Worm (Caenorhabditis elegans) whole organism, early embryonic: ENCODE data around the gene hrde-2.

ENCODE experiments used
- B0310.2 ChIP-seq: sonication (generic microtip); optimal IDR thresholded peaks from 2 replicates; lab custom pipeline; 2016; ENCODE audit warnings: mild to moderate bottlenecking, missing genetic modification characterization, missing compliant biosample characterization
- F13C5.2 ChIP-seq: sonication (generic microtip); optimal IDR thresholded peaks from 2 replicates; lab custom pipeline; 2017; ENCODE audit warnings: mild to moderate bottlenecking, missing genetic modification characterization, inconsistent platforms, missing compliant biosample characterization
- aly-1 ChIP-seq: sonication (generic microtip); optimal IDR thresholded peaks from 2 replicates; lab custom pipeline; 2016; ENCODE audit warnings: missing genetic modification characterization, missing compliant biosample characterization
- ama-1 ChIP-seq: fragments of 150-350 bp; optimal IDR thresholded peaks from 2 replicates; lab custom pipeline; 2014
- ceh-13 ChIP-seq: fragments of 200-800 bp; sonication (Bioruptor generic); optimal IDR thresholded peaks from 2 replicates; lab custom pipeline; 2018; ENCODE audit warnings: mild to moderate bottlenecking, missing genetic modification characterization, missing compliant biosample characterization
- ceh-36 ChIP-seq: sonication (generic microtip); optimal IDR thresholded peaks from 2 replicates; lab custom pipeline; 2016; ENCODE audit warnings: missing genetic modification characterization, inconsistent platforms, missing compliant biosample characterization
- ets-7 ChIP-seq: sonication (generic microtip); optimal IDR thresholded peaks from 2 replicates; lab custom pipeline; 2016; ENCODE audit warnings: missing genotype, missing genetic modification characterization, missing compliant biosample characterization
- flt-1 ChIP-seq: fragments of 200-800 bp; sonication (Bioruptor generic); IDR thresholded peaks from 2 replicates; pipeline ENCODE4 v1.3.6; 2022; ENCODE audit warnings: missing genetic modification characterization, missing compliant biosample characterization
- hmbx-1 ChIP-seq: sonication (generic microtip); optimal IDR thresholded peaks from 2 replicates; lab custom pipeline; 2016; ENCODE audit warnings: mild to moderate bottlenecking, missing genetic modification characterization, missing compliant biosample characterization
- hmg-4 ChIP-seq: fragments of 200-800 bp; sonication (Bioruptor generic); optimal IDR thresholded peaks from 2 replicates; lab custom pipeline; 2018; ENCODE audit warnings: mild to moderate bottlenecking, missing genetic modification characterization, missing compliant biosample characterization
- hnd-1 ChIP-seq: sonication (generic microtip); optimal IDR thresholded peaks from 2 replicates; lab custom pipeline; 2016; ENCODE audit warnings: missing genetic modification characterization, missing compliant biosample characterization
- pes-1 ChIP-seq: fragments of 200-800 bp; sonication (Bioruptor generic); IDR thresholded peaks from 2 replicates; pipeline ENCODE4 v1.3.6; 2022; ENCODE audit warnings: missing genetic modification reagents, missing genetic modification characterization, missing compliant biosample characterization
- scrt-1 ChIP-seq: fragments of 200-800 bp; sonication (Bioruptor generic); IDR thresholded peaks from 2 replicates; pipeline ENCODE4 v1.3.6; 2022; ENCODE audit warnings: missing genetic modification characterization, missing compliant biosample characterization
- sea-1 ChIP-seq: fragments of 200-800 bp; sonication (Bioruptor generic); conservative IDR thresholded peaks from 2 replicates; pipeline ENCODE4 v1.3.6; 2022; ENCODE audit warnings: missing genetic modification characterization, missing compliant biosample characterization
- tbx-11 ChIP-seq: fragments of 200-800 bp; sonication (Bioruptor generic); IDR thresholded peaks from 2 replicates; pipeline ENCODE4 v1.3.6; 2022; ENCODE audit warnings: missing genetic modification characterization, missing compliant biosample characterization
- tbx-37 ChIP-seq: fragments of 200-800 bp; sonication (Bioruptor generic); conservative IDR thresholded peaks from 2 replicates; pipeline ENCODE4 v1.3.6; 2022; ENCODE audit warnings: missing genetic modification reagents, missing genetic modification characterization, missing compliant biosample characterization
- tra-4 ChIP-seq: sonication (generic microtip); optimal IDR thresholded peaks from 2 replicates; lab custom pipeline; 2017; ENCODE audit warnings: missing genetic modification characterization, missing compliant biosample characterization

The hrde-2 gene

ce11 chrV:15004800-15005199, at the start of gene hrde-2:
TSS of gene hrde-2 (plus strand) at chrV:15005100.
- TF ChIP-seq pes-1 (GFP tag; lab: Robert Waterston, UW) (no peak), ets-7 (tag; lab: Kevin White, UChicago) (no peak), B0310.2 (tag; lab: Kevin White, UChicago) (no peak), scrt-1 (GFP tag; lab: Robert Waterston, UW) (no peak), ceh-13 (GFP tag; lab: Kevin White, UChicago) (no peak), hmg-4 (GFP tag; lab: Kevin White, UChicago) (no peak), tbx-11 (GFP tag; lab: Robert Waterston, UW) (no peak), flt-1 (GFP tag; lab: Robert Waterston, UW) (no peak), F13C5.2 (tag; lab: Kevin White, UChicago) (no peak), tbx-37 (GFP tag; lab: Robert Waterston, UW) (no peak), aly-1 (tag; lab: Kevin White, UChicago) (no peak), hnd-1 (no peak), ceh-36 (tag; lab: Kevin White, UChicago) (no peak), sea-1 (GFP tag; lab: Robert Waterston, UW) (no peak), ama-1 (lab: Kevin White, UChicago) (no peak), hmbx-1 (tag; lab: Kevin White, UChicago) (no peak), tra-4 (tag; lab: Kevin White, UChicago) (no peak)

DNA sequence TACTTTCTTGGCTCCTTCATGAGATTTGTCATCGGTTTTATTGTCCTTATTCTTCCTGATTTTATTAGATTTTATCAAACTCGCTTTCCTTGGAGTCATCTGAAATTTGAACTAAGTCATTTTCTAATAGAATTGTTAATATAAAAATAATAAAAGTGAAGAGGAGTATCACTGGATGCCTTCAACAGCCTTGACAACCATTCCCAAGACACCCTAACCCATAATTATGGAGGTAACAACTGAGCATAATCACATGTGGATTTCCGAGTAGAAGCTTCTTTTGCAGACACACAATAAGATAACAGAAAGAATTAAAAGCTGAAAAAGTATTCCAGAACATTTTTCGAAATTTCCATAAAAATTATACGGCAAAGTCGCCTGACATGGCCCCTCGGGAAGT, 49.2 kb upstream of the hrde-2 start, which contains the start of gene F02D8.9:
F02D8.9 (minus strand) TSS at position 101 of the 400 bp plus-strand sequence.
- TF ChIP-seq F13C5.2 (tag; lab: Kevin White, UChicago) (no peak), scrt-1 (GFP tag; lab: Robert Waterston, UW) (no peak), flt-1 (GFP tag; lab: Robert Waterston, UW) (no peak), tbx-11 (GFP tag; lab: Robert Waterston, UW) (no peak), tbx-37 (GFP tag; lab: Robert Waterston, UW) (no peak), B0310.2 (tag; lab: Kevin White, UChicago) (no peak), hmbx-1 (tag; lab: Kevin White, UChicago) (no peak), ama-1 (lab: Kevin White, UChicago) (no peak), ets-7 (tag; lab: Kevin White, UChicago) (no peak), tra-4 (tag; lab: Kevin White, UChicago) (no peak), hmg-4 (GFP tag; lab: Kevin White, UChicago) (no peak), pes-1 (GFP tag; lab: Robert Waterston, UW) (no peak), ceh-13 (GFP tag; lab: Kevin White, UChicago) (no peak), aly-1 (tag; lab: Kevin White, UChicago) (no peak)

DNA sequence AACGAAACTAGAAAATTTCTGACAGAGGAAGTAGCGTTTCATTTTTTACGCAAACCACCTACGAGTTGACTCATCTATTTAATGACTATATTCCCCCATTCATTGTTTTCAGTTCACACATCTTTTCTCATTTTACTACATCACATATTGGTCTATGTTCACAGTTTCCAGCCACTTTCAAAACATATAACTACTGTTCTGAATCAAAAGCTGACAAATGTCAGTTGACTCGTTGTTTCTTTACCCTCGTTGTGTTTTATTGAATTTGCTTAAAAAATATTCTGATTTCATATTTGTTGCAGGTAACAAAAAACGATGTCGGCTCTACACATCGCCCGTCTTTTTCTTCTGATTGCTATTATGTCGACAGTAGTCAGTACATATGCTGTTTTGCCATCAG, 33.8 kb upstream of the hrde-2 start, which contains the start of gene nlp-59:
nlp-59 (plus strand) TSS at position 301 of the 400 bp plus-strand sequence.
- no peak for TF ChIP-seq ama-1 (lab: Kevin White, UChicago)
- TF ChIP-seq pes-1 (GFP tag; lab: Robert Waterston, UW) = no peak
- TF ChIP-seq tra-4 (tag; lab: Kevin White, UChicago) = no peak
- no peak for TF ChIP-seq tbx-11 (GFP tag; lab: Robert Waterston, UW)
- TF ChIP-seq flt-1 (GFP tag; lab: Robert Waterston, UW) = no peak
- no peak for TF ChIP-seq B0310.2 (tag; lab: Kevin White, UChicago)
- TF ChIP-seq scrt-1 (GFP tag; lab: Robert Waterston, UW) = no peak
- TF ChIP-seq ceh-13 (GFP tag; lab: Kevin White, UChicago) = no peak
- no peak for TF ChIP-seq ceh-36 (tag; lab: Kevin White, UChicago)
- TF ChIP-seq F13C5.2 (tag; lab: Kevin White, UChicago) = no peak

ce11 chrV:14978205-14978751, 26.6 kb upstream of the hrde-2 start, which contains the start of the genes grd-12 and F02D8.1:
TSS of gene grd-12 (plus strand) at chrV:14978505.
TSS of gene F02D8.1 (minus strand) at chrV:14978701.
- TF ChIP-seq hnd-1 (no peak), hmg-4 (GFP tag; lab: Kevin White, UChicago) (no peak), sea-1 (GFP tag; lab: Robert Waterston, UW) (no peak), B0310.2 (tag; lab: Kevin White, UChicago) (no peak), tra-4 (tag; lab: Kevin White, UChicago) (no peak), tbx-11 (GFP tag; lab: Robert Waterston, UW) (no peak), hmbx-1 (tag; lab: Kevin White, UChicago) (no peak), ets-7 (tag; lab: Kevin White, UChicago) (no peak), scrt-1 (GFP tag; lab: Robert Waterston, UW) (no peak), ama-1 (lab: Kevin White, UChicago) (no peak), aly-1 (tag; lab: Kevin White, UChicago) (no peak), ceh-13 (GFP tag; lab: Kevin White, UChicago) (no peak), flt-1 (GFP tag; lab: Robert Waterston, UW) (no peak), F13C5.2 (tag; lab: Kevin White, UChicago) (no peak), ceh-36 (tag; lab: Kevin White, UChicago) (no peak)

DNA sequence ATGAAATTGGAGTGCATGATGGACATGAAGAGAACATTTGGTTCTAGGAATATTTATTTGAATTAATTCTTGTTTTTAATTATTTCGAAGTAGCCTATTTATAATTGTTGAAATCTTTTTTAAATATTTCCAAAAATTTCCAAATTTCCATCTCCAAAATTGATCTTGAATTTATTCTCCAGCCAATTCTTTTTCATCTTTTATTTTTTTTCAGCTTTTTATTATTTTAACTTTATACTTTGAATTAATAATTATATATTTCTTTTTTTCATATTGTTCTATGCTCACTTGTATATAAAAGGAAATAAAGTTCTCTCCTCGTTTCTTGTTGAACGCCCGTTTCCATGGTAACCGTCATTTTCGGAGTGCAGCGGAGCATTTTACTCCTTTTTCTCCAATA, 25.0 kb upstream of the hrde-2 start, which contains the start of gene xbx-1:
xbx-1 (plus strand) TSS at position 301 of the 400 bp plus-strand sequence.
- TF ChIP-seq ceh-13 (GFP tag; lab: Kevin White, UChicago) (no peak), F13C5.2 (tag; lab: Kevin White, UChicago) (no peak), ceh-36 (tag; lab: Kevin White, UChicago) (no peak), tra-4 (tag; lab: Kevin White, UChicago) (no peak), flt-1 (GFP tag; lab: Robert Waterston, UW) (no peak), aly-1 (tag; lab: Kevin White, UChicago) (no peak), hmbx-1 (tag; lab: Kevin White, UChicago) (no peak), ama-1 (lab: Kevin White, UChicago) (no peak), ets-7 (tag; lab: Kevin White, UChicago) (no peak), tbx-37 (GFP tag; lab: Robert Waterston, UW) (no peak), pes-1 (GFP tag; lab: Robert Waterston, UW) (no peak), sea-1 (GFP tag; lab: Robert Waterston, UW) (no peak), hnd-1 (no peak), tbx-11 (GFP tag; lab: Robert Waterston, UW) (no peak), B0310.2 (tag; lab: Kevin White, UChicago) (no peak), hmg-4 (GFP tag; lab: Kevin White, UChicago) (no peak), scrt-1 (GFP tag; lab: Robert Waterston, UW) (no peak)
